Worm (Caenorhabditis elegans) whole organism, young adult: ENCODE measurements around the gene R02D5.7.

Source experiments
- B0019.2 ChIP-seq: fragments of 200-800 bp; sonication (Bioruptor generic); conservative IDR thresholded peaks from 2 replicates; pipeline ENCODE4 v1.3.6; 2022; ENCODE audit warnings: missing genetic modification reagents, missing genetic modification characterization, missing compliant biosample characterization
- B0261.1 ChIP-seq: sonication (generic microtip); optimal IDR thresholded peaks from 2 replicates; lab custom pipeline; 2016; ENCODE audit warnings: mild to moderate bottlenecking, missing genetic modification characterization, moderate library complexity, missing compliant biosample characterization
- F22D6.2 ChIP-seq: sonication (generic microtip); optimal IDR thresholded peaks from 2 replicates; lab custom pipeline; 2016; ENCODE audit warnings: mild to moderate bottlenecking, missing genetic modification characterization, missing compliant biosample characterization
- F37B4.10 ChIP-seq: fragments of 200-800 bp; sonication (Bioruptor generic); IDR thresholded peaks from 2 replicates; pipeline ENCODE4 v1.3.6; 2022; ENCODE audit warnings: missing genetic modification characterization, missing compliant biosample characterization
- F49E8.2 ChIP-seq: sonication (generic microtip); optimal IDR thresholded peaks from 3 replicates; lab custom pipeline; 2017; ENCODE audit warnings: missing genetic modification characterization, mild to moderate bottlenecking, missing compliant biosample characterization, antibody characterized with exemption, moderate library complexity; ENCODE audit not compliant: insufficient read depth
- F55B11.4 ChIP-seq: sonication (generic microtip); optimal IDR thresholded peaks from 2 replicates; lab custom pipeline; 2016; ENCODE audit warnings: missing compliant biosample characterization, missing genetic modification characterization, borderline replicate concordance; ENCODE audit not compliant: insufficient read depth
- F57C9.4 ChIP-seq: sonication (generic microtip); optimal IDR thresholded peaks from 2 replicates; lab custom pipeline; 2017; ENCODE audit warnings: mild to moderate bottlenecking, missing genetic modification characterization, missing compliant biosample characterization
- K11D2.4 ChIP-seq: fragments of 200-800 bp; sonication (Bioruptor generic); IDR thresholded peaks from 2 replicates; pipeline ENCODE4 v1.3.6; 2022; ENCODE audit warnings: missing genetic modification reagents, missing genetic modification characterization, missing compliant biosample characterization
- Y53F4B.3 ChIP-seq: fragments of 200-800 bp; sonication (Bioruptor generic); IDR thresholded peaks from 2 replicates; pipeline ENCODE4 v1.3.6; 2022; ENCODE audit warnings: missing genetic modification reagents, missing genetic modification characterization, missing compliant biosample characterization
- Y53G8AR.9 ChIP-seq: fragments of 200-800 bp; sonication (Bioruptor generic); conservative IDR thresholded peaks from 2 replicates; pipeline ENCODE4 v1.3.6; 2022; ENCODE audit warnings: missing genetic modification reagents, missing genetic modification characterization, missing compliant biosample characterization
- Y95B8A.8 ChIP-seq: fragments of 200-800 bp; sonication (Bioruptor generic); IDR thresholded peaks from 2 replicates; pipeline ENCODE4 v1.3.6; 2022; ENCODE audit warnings: missing genetic modification reagents, missing genetic modification characterization, missing compliant biosample characterization
- akir-1 ChIP-seq: fragments of 200-800 bp; sonication (Bioruptor generic); optimal IDR thresholded peaks from 2 replicates; lab custom pipeline; 2018; ENCODE audit warnings: mild to moderate bottlenecking, missing genetic modification characterization, moderate library complexity, missing compliant biosample characterization
- athp-1 ChIP-seq: sonication (generic microtip); optimal IDR thresholded peaks from 2 replicates; lab custom pipeline; 2017; ENCODE audit warnings: mild to moderate bottlenecking, missing genetic modification characterization, missing compliant biosample characterization
- attf-3 ChIP-seq: fragments of 200-800 bp; sonication (Bioruptor generic); conservative IDR thresholded peaks from 2 replicates; pipeline ENCODE4 v1.3.6; 2022; ENCODE audit warnings: missing genetic modification reagents, missing genetic modification characterization, missing compliant biosample characterization
- attf-6 ChIP-seq: fragments of 200-800 bp; sonication (Bioruptor generic); IDR thresholded peaks from 2 replicates; pipeline ENCODE4 v1.3.6; 2022; ENCODE audit warnings: missing genetic modification reagents, missing genetic modification characterization, missing compliant biosample characterization
- bed-2 ChIP-seq: fragments of 200-800 bp; sonication (Bioruptor generic); IDR thresholded peaks from 2 replicates; pipeline ENCODE4 v1.3.6; 2022; ENCODE audit warnings: missing genetic modification reagents, missing genetic modification characterization, missing compliant biosample characterization
- ccch-3 ChIP-seq: fragments of 200-800 bp; sonication (Bioruptor generic); optimal IDR thresholded peaks from 2 replicates; lab custom pipeline; 2018; ENCODE audit warnings: mild to moderate bottlenecking, missing genetic modification characterization, missing compliant biosample characterization
- cebp-1 ChIP-seq, 2 experiments: fragments of 200-800 bp in 1 of 2; sonication (Bioruptor generic) in 1 of 2; sonication (generic microtip) in 1 of 2; IDR thresholded peaks in 1 of 2; optimal IDR thresholded peaks in 1 of 2; 2 replicates each; pipeline versions ENCODE4 v1.3.6 to Lab custom; 2017 to 2022; ENCODE audit warnings: missing compliant biosample characterization in 2 of 2, missing genetic modification characterization in 2 of 2, mild to moderate bottlenecking in 1 of 2, missing genetic modification reagents in 1 of 2, moderate library complexity in 1 of 2
- cebp-2 ChIP-seq: fragments of 200-800 bp; sonication (Bioruptor generic); IDR thresholded peaks from 2 replicates; pipeline ENCODE4 v1.3.6; 2022; ENCODE audit warnings: missing genetic modification characterization, missing compliant biosample characterization
- ceh-40 ChIP-seq: fragments of 200-800 bp; sonication (Bioruptor generic); IDR thresholded peaks from 2 replicates; pipeline ENCODE4 v1.3.6; 2022; ENCODE audit warnings: missing genetic modification characterization, missing compliant biosample characterization
- ceh-91 ChIP-seq: fragments of 200-800 bp; sonication (Bioruptor generic); IDR thresholded peaks from 2 replicates; pipeline ENCODE4 v1.3.6; 2022; ENCODE audit warnings: missing genetic modification reagents, missing genetic modification characterization, missing compliant biosample characterization
- die-1 ChIP-seq: sonication (generic microtip); optimal IDR thresholded peaks from 2 replicates; lab custom pipeline; 2016; ENCODE audit warnings: missing genotype, mild to moderate bottlenecking, missing genetic modification characterization, missing compliant biosample characterization
- dox-1 ChIP-seq: fragments of 200-800 bp; sonication (Bioruptor generic); IDR thresholded peaks from 2 replicates; pipeline ENCODE4 v1.3.6; 2022; ENCODE audit warnings: missing genetic modification reagents, missing genetic modification characterization, missing compliant biosample characterization
- egrh-3 ChIP-seq: fragments of 200-800 bp; sonication (Bioruptor generic); IDR thresholded peaks from 2 replicates; pipeline ENCODE4 v1.3.6; 2022; ENCODE audit warnings: missing genetic modification reagents, missing genetic modification characterization, missing compliant biosample characterization
- hlh-12 ChIP-seq: sonication (generic microtip); optimal IDR thresholded peaks from 2 replicates; lab custom pipeline; 2016; ENCODE audit warnings: missing genetic modification characterization, missing compliant biosample characterization
- hsf-1 ChIP-seq: fragments of 200-800 bp; sonication (Bioruptor generic); IDR thresholded peaks from 2 replicates; pipeline ENCODE4 v1.3.6; 2022; ENCODE audit warnings: missing genetic modification reagents, missing genetic modification characterization, missing compliant biosample characterization
- lag-1 ChIP-seq: fragments of 200-800 bp; sonication (Bioruptor generic); IDR thresholded peaks from 2 replicates; pipeline ENCODE4 v1.3.6; 2022; ENCODE audit warnings: missing genetic modification reagents, missing genetic modification characterization, missing compliant biosample characterization
- lin-40 ChIP-seq: sonication (generic microtip); optimal IDR thresholded peaks from 2 replicates; lab custom pipeline; 2016; ENCODE audit warnings: missing genetic modification characterization, mild to moderate bottlenecking, missing compliant biosample characterization, missing genotype, missing genetic modification reagents
- lin-54 ChIP-seq: fragments of 200-800 bp; sonication (Bioruptor generic); optimal IDR thresholded peaks from 2 replicates; lab custom pipeline; 2018; ENCODE audit warnings: mild to moderate bottlenecking, missing genetic modification characterization, missing compliant biosample characterization
- madf-10 ChIP-seq: sonication (generic microtip); optimal IDR thresholded peaks from 2 replicates; lab custom pipeline; 2016; ENCODE audit warnings: mild to moderate bottlenecking, missing genetic modification characterization, missing compliant biosample characterization
- madf-3 ChIP-seq: fragments of 200-800 bp; sonication (Bioruptor generic); IDR thresholded peaks from 2 replicates; pipeline ENCODE4 v1.3.6; 2022; ENCODE audit warnings: missing genetic modification reagents, missing genetic modification characterization, missing compliant biosample characterization
- madf-6 ChIP-seq: fragments of 200-800 bp; sonication (Bioruptor generic); IDR thresholded peaks from 2 replicates; pipeline ENCODE4 v1.3.6; 2022; ENCODE audit warnings: missing genetic modification reagents, missing genetic modification characterization, missing compliant biosample characterization
- nfya-1 ChIP-seq: sonication (generic microtip); optimal IDR thresholded peaks from 2 replicates; lab custom pipeline; 2017; ENCODE audit warnings: antibody characterized with exemption, missing compliant biosample characterization, missing genetic modification characterization, borderline replicate concordance; ENCODE audit not compliant: insufficient read depth
- nfyb-1 ChIP-seq: fragments of 200-800 bp; sonication (Bioruptor generic); IDR thresholded peaks from 2 replicates; pipeline ENCODE4 v1.3.6; 2022; ENCODE audit warnings: missing genetic modification reagents, missing genetic modification characterization, missing compliant biosample characterization
- nhr-179 ChIP-seq: sonication (generic microtip); optimal IDR thresholded peaks from 2 replicates; lab custom pipeline; 2016; ENCODE audit warnings: mild to moderate bottlenecking, missing genetic modification characterization, missing compliant biosample characterization
- pha-4 ChIP-seq: fragments of 150-350 bp; sonication (generic microtip); optimal IDR thresholded peaks from 2 replicates; lab custom pipeline; 2014; ENCODE audit warnings: missing biosample characterization, missing genetic modification reagents, missing genetic modification characterization
- rec-8 ChIP-seq, 2 experiments: sonication (generic microtip); optimal IDR thresholded peaks; 2 replicates each; lab custom pipeline; 2016; ENCODE audit warnings: mild to moderate bottlenecking in 2 of 2, missing genetic modification characterization in 2 of 2, missing genetic modification reagents in 2 of 2, missing genotype in 2 of 2, missing biosample characterization in 1 of 2, missing compliant biosample characterization in 1 of 2, moderate library complexity in 1 of 2
- repo-1 ChIP-seq: sonication (generic microtip); optimal IDR thresholded peaks from 2 replicates; lab custom pipeline; 2017; ENCODE audit warnings: mild to moderate bottlenecking, missing genetic modification characterization, missing compliant biosample characterization
- snpc-1.1 ChIP-seq: sonication (generic microtip); optimal IDR thresholded peaks from 2 replicates; lab custom pipeline; 2017; ENCODE audit warnings: missing genetic modification characterization, mild to moderate bottlenecking, missing compliant biosample characterization, antibody characterized with exemption, moderate library complexity, missing genotype, missing genetic modification reagents; ENCODE audit not compliant: insufficient read depth
- snpc-4 ChIP-seq, 5 experiments: fragments of 150-350 bp in 1 of 5; sonication (generic microtip) in 4 of 5; optimal IDR thresholded peaks; 2 replicates each; lab custom pipeline; 2014 to 2018; ENCODE audit warnings: missing genetic modification characterization in 5 of 5, missing biosample characterization in 3 of 5, antibody characterized with exemption in 2 of 5, mild to moderate bottlenecking in 2 of 5, missing compliant biosample characterization in 2 of 5, missing genotype in 2 of 5, moderate library complexity in 2 of 5, missing genetic modification reagents in 1 of 5
- tbx-9 ChIP-seq: sonication (generic microtip); optimal IDR thresholded peaks from 2 replicates; lab custom pipeline; 2016; ENCODE audit warnings: borderline replicate concordance, missing genetic modification characterization, inconsistent platforms, missing compliant biosample characterization
- unc-62 ChIP-seq: fragments of 150-350 bp; optimal IDR thresholded peaks from 2 replicates; lab custom pipeline; 2014; ENCODE audit warnings: missing biosample characterization, missing genetic modification reagents, missing genetic modification characterization
- xnd-1 ChIP-seq: sonication (generic microtip); optimal IDR thresholded peaks from 2 replicates; lab custom pipeline; 2016; ENCODE audit warnings: missing genotype, missing genetic modification reagents, missing genetic modification characterization, missing compliant biosample characterization
- ztf-26 ChIP-seq: sonication (generic microtip); optimal IDR thresholded peaks from 2 replicates; lab custom pipeline; 2017; ENCODE audit warnings: missing genetic modification characterization, missing compliant biosample characterization
- ztf-6 ChIP-seq: fragments of 200-800 bp; sonication (Bioruptor generic); IDR thresholded peaks from 2 replicates; pipeline ENCODE4 v1.3.6; 2022; ENCODE audit warnings: missing genetic modification reagents, missing genetic modification characterization, missing compliant biosample characterization

R02D5.7 gene

ce11 chrV:14468196-14468874 is 13.0 kb downstream of the R02D5.7 start, which contains the start of gene srz-97 (continued):
- TF ChIP-seq nfya-1 (tag; lab: Kevin White, UChicago) (no peak), B0261.1 (tag; lab: Kevin White, UChicago) (peak; percentile 17), tbx-9 (tag; lab: Kevin White, UChicago) (no peak), ceh-40 (0 out of 2 replicates have a peak, but pooled peaks have one; percentile 15), bed-2 (GFP tag; lab: Robert Waterston, UW) (peak; percentile 37; the same call in 1 of the 2 replicates), F49E8.2 (tag; lab: Kevin White, UChicago) (peak; percentile 65), die-1 (tag; lab: Kevin White, UChicago) (peak; percentile 32), ztf-6 (no peak), lin-40 (tag; lab: Kevin White, UChicago) (no peak), pha-4 (tag; lab: Kevin White, UChicago) (no peak), snpc-4 (GFP tag; optimal IDR thresholded peaks at IDR 0.05; lab: Kevin White, UChicago) (peak; percentile 94), snpc-4 (tag; optimal IDR thresholded peaks at IDR 0.05; lab: Kevin White, UChicago) (peak; percentile 93 to 99 (median 98)), ccch-3 (GFP tag; lab: Kevin White, UChicago) (no peak), athp-1 (peak; percentile 15), Y95B8A.8 (GFP tag; lab: Robert Waterston, UW) (peak; percentile 83; the same call in 1 of the 2 replicates), lin-54 (GFP tag; lab: Kevin White, UChicago) (peak; percentile 13), F37B4.10 (0 out of 2 replicates have a peak, but pooled peaks have one; percentile 73), attf-3 (GFP tag; lab: Robert Waterston, UW) (no peak), cebp-2 (GFP tag; lab: Robert Waterston, UW) (no peak), cebp-1 (GFP tag; IDR thresholded peaks at IDR 0.05; lab: Robert Waterston, UW) (no peak), cebp-1 (tag; optimal IDR thresholded peaks at IDR 0.05; lab: Kevin White, UChicago) (no peak), F22D6.2 (no peak), lag-1 (GFP tag; lab: Robert Waterston, UW) (no peak), unc-62 (GFP tag; lab: Kevin White, UChicago) (no peak), snpc-1.1 (tag; lab: Kevin White, UChicago) (peak; percentile 93), repo-1 (tag; lab: Kevin White, UChicago) (no peak), K11D2.4 (GFP tag; lab: Robert Waterston, UW) (no peak), dox-1 (GFP tag; lab: Robert Waterston, UW) (peak; percentile 88), ceh-91 (GFP tag; lab: Robert Waterston, UW) (no peak), F57C9.4 (tag; lab: Kevin White, UChicago) (no peak), nfyb-1 (GFP tag; lab: Robert Waterston, UW) (peak; percentile 65), F55B11.4 (tag; lab: Kevin White, UChicago) (no peak), madf-6 (GFP tag; lab: Robert Waterston, UW) (peak; percentile 83), Y53F4B.3 (GFP tag; lab: Robert Waterston, UW) (no peak), Y53G8AR.9 (GFP tag; lab: Robert Waterston, UW) (0 out of 2 replicates have a peak, but pooled peaks have one; percentile 61), xnd-1 (peak; percentile 21), B0019.2 (GFP tag; lab: Robert Waterston, UW) (no peak), ztf-26 (no peak), madf-10 (tag; lab: Kevin White, UChicago) (peak; percentile 12), hlh-12 (tag; lab: Kevin White, UChicago) (no peak), madf-3 (no peak), rec-8 (tag; optimal IDR thresholded peaks at IDR 0.05; lab: Kevin White, UChicago) (no peak), nhr-179 (tag; lab: Kevin White, UChicago) (no peak), egrh-3 (0 out of 2 replicates have a peak, but pooled peaks have one; percentile 31), akir-1 (GFP tag; lab: Kevin White, UChicago) (no peak), hsf-1 (GFP tag; lab: Robert Waterston, UW) (0 out of 2 replicates have a peak, but pooled peaks have one; percentile 25), attf-6 (GFP tag; lab: Robert Waterston, UW) (peak; percentile 84)
